Worm (Caenorhabditis elegans) whole organism, late embryonic: ENCODE measurements around the gene cpl-1.

ENCODE experiments used
- C08G9.2 ChIP-seq: sonication (generic microtip); optimal IDR thresholded peaks from 2 replicates; lab custom pipeline; 2016; ENCODE audit warnings: mild to moderate bottlenecking, missing genetic modification characterization, moderate library complexity, missing compliant biosample characterization
- T23F11.4 ChIP-seq: fragments of 200-800 bp; sonication (Bioruptor generic); optimal IDR thresholded peaks from 2 replicates; lab custom pipeline; 2018; ENCODE audit warnings: mild to moderate bottlenecking, missing genetic modification characterization, missing compliant biosample characterization
- ceh-14 ChIP-seq: sonication (generic microtip); optimal IDR thresholded peaks from 2 replicates; lab custom pipeline; 2016; ENCODE audit warnings: missing genotype, missing genetic modification characterization, missing compliant biosample characterization
- ceh-18 ChIP-seq: sonication (generic microtip); optimal IDR thresholded peaks from 2 replicates; lab custom pipeline; 2016; ENCODE audit warnings: missing genetic modification characterization, missing compliant biosample characterization
- ceh-2 ChIP-seq: sonication (generic microtip); optimal IDR thresholded peaks from 2 replicates; lab custom pipeline; 2016; ENCODE audit warnings: missing genotype, missing genetic modification characterization, missing compliant biosample characterization
- ceh-24 ChIP-seq: sonication (generic microtip); optimal IDR thresholded peaks from 2 replicates; lab custom pipeline; 2016; ENCODE audit warnings: mild to moderate bottlenecking, missing genetic modification characterization, missing compliant biosample characterization
- ceh-30 ChIP-seq: fragments of 150-350 bp; optimal IDR thresholded peaks from 2 replicates; lab custom pipeline; 2014; ENCODE audit warnings: missing biosample characterization, missing genetic modification characterization
- ceh-31 ChIP-seq: sonication (generic microtip); optimal IDR thresholded peaks from 2 replicates; lab custom pipeline; 2016; ENCODE audit warnings: missing genetic modification characterization, missing compliant biosample characterization
- ceh-45 ChIP-seq: fragments of 200-800 bp; sonication (Bioruptor generic); IDR thresholded peaks from 2 replicates; pipeline ENCODE4 v1.3.6; 2022; ENCODE audit warnings: missing genetic modification reagents, missing genetic modification characterization, missing compliant biosample characterization
- ceh-48 ChIP-seq: sonication (generic microtip); optimal IDR thresholded peaks from 2 replicates; lab custom pipeline; 2016; ENCODE audit warnings: missing genetic modification characterization, inconsistent platforms, missing compliant biosample characterization
- ceh-6 ChIP-seq: fragments of 200-800 bp; sonication (Bioruptor generic); optimal IDR thresholded peaks from 2 replicates; lab custom pipeline; 2018; ENCODE audit warnings: mild to moderate bottlenecking, missing genetic modification characterization, missing compliant biosample characterization
- ceh-9 ChIP-seq: sonication (generic microtip); optimal IDR thresholded peaks from 2 replicates; lab custom pipeline; 2016; ENCODE audit warnings: mild to moderate bottlenecking, missing genetic modification characterization, inconsistent platforms, missing compliant biosample characterization
- che-1 ChIP-seq: sonication (generic microtip); optimal IDR thresholded peaks from 2 replicates; lab custom pipeline; 2016; ENCODE audit warnings: mild to moderate bottlenecking, missing genetic modification characterization, missing compliant biosample characterization
- dmd-4 ChIP-seq: sonication (generic microtip); optimal IDR thresholded peaks from 2 replicates; lab custom pipeline; 2016; ENCODE audit warnings: borderline replicate concordance, missing genetic modification characterization, missing compliant biosample characterization
- dve-1 ChIP-seq: sonication (generic microtip); optimal IDR thresholded peaks from 2 replicates; lab custom pipeline; 2017; ENCODE audit warnings: antibody characterized with exemption, mild to moderate bottlenecking, missing genetic modification characterization, missing compliant biosample characterization
- elt-2 ChIP-seq: sonication (generic microtip); optimal IDR thresholded peaks from 2 replicates; lab custom pipeline; 2016; ENCODE audit warnings: missing genetic modification reagents, missing genetic modification characterization, missing compliant biosample characterization
- elt-4 ChIP-seq: sonication (generic microtip); optimal IDR thresholded peaks from 2 replicates; lab custom pipeline; 2016; ENCODE audit warnings: missing genetic modification characterization, missing compliant biosample characterization
- ets-4 ChIP-seq: sonication (generic microtip); optimal IDR thresholded peaks from 2 replicates; lab custom pipeline; 2016; ENCODE audit warnings: missing genetic modification characterization, missing compliant biosample characterization
- eyg-1 ChIP-seq: sonication (generic microtip); optimal IDR thresholded peaks from 2 replicates; lab custom pipeline; 2016; ENCODE audit warnings: missing genotype, missing genetic modification characterization, missing compliant biosample characterization
- fax-1 ChIP-seq: sonication (generic microtip); optimal IDR thresholded peaks from 2 replicates; lab custom pipeline; 2016; ENCODE audit warnings: missing genotype, missing genetic modification characterization, missing compliant biosample characterization
- fkh-6 ChIP-seq: sonication (generic microtip); optimal IDR thresholded peaks from 2 replicates; lab custom pipeline; 2016; ENCODE audit warnings: missing genetic modification characterization, missing compliant biosample characterization
- gmeb-2 ChIP-seq: sonication (generic microtip); optimal IDR thresholded peaks from 2 replicates; lab custom pipeline; 2016; ENCODE audit warnings: missing genetic modification characterization, inconsistent platforms, missing compliant biosample characterization
- hlh-13 ChIP-seq: fragments of 200-800 bp; sonication (Bioruptor generic); optimal IDR thresholded peaks from 2 replicates; lab custom pipeline; 2018; ENCODE audit warnings: mild to moderate bottlenecking, missing genetic modification characterization, missing compliant biosample characterization
- hlh-30 ChIP-seq: sonication (generic microtip); optimal IDR thresholded peaks from 2 replicates; lab custom pipeline; 2017; ENCODE audit warnings: antibody characterized with exemption, missing genetic modification characterization, missing compliant biosample characterization; ENCODE audit not compliant: insufficient read depth
- hlh-8 ChIP-seq: sonication (generic microtip); optimal IDR thresholded peaks from 2 replicates; lab custom pipeline; 2016; ENCODE audit warnings: missing genotype, missing genetic modification characterization, missing compliant biosample characterization
- lim-6 ChIP-seq: sonication (generic microtip); optimal IDR thresholded peaks from 2 replicates; lab custom pipeline; 2016; ENCODE audit warnings: missing genetic modification characterization, missing compliant biosample characterization
- lin-11 ChIP-seq: fragments of 200-800 bp; sonication (Bioruptor generic); optimal IDR thresholded peaks from 2 replicates; lab custom pipeline; 2018; ENCODE audit warnings: mild to moderate bottlenecking, missing genetic modification characterization, missing compliant biosample characterization
- madf-2 ChIP-seq: sonication (generic microtip); optimal IDR thresholded peaks from 2 replicates; lab custom pipeline; 2017; ENCODE audit warnings: missing genetic modification characterization, missing compliant biosample characterization
- mec-3 ChIP-seq: sonication (generic microtip); optimal IDR thresholded peaks from 2 replicates; lab custom pipeline; 2016; ENCODE audit warnings: borderline replicate concordance, missing genetic modification characterization, missing compliant biosample characterization
- nfya-1 ChIP-seq: sonication (generic microtip); optimal IDR thresholded peaks from 2 replicates; lab custom pipeline; 2017; ENCODE audit warnings: missing genetic modification characterization, mild to moderate bottlenecking, missing compliant biosample characterization, antibody characterized with exemption, moderate library complexity
- nhr-11 ChIP-seq: fragments of 150-350 bp; optimal IDR thresholded peaks from 2 replicates; lab custom pipeline; 2014; ENCODE audit warnings: missing biosample characterization, missing genetic modification characterization
- nhr-232 ChIP-seq: sonication (generic microtip); optimal IDR thresholded peaks from 2 replicates; lab custom pipeline; 2016; ENCODE audit warnings: missing genetic modification characterization, missing compliant biosample characterization
- pat-9 ChIP-seq: fragments of 200-800 bp; sonication (Bioruptor generic); optimal IDR thresholded peaks from 2 replicates; lab custom pipeline; 2018; ENCODE audit warnings: mild to moderate bottlenecking, missing genetic modification characterization, moderate library complexity, missing compliant biosample characterization
- pax-1 ChIP-seq: fragments of 150-350 bp; optimal IDR thresholded peaks from 2 replicates; lab custom pipeline; 2014; ENCODE audit warnings: missing biosample characterization, missing genetic modification characterization
- pha-4 ChIP-seq: fragments of 150-350 bp; optimal IDR thresholded peaks from 2 replicates; lab custom pipeline; 2018; ENCODE audit warnings: missing biosample characterization, missing genetic modification reagents, missing genetic modification characterization
- pqm-1 ChIP-seq: sonication (generic microtip); optimal IDR thresholded peaks from 2 replicates; lab custom pipeline; 2016; ENCODE audit warnings: missing genetic modification characterization, missing compliant biosample characterization
- rnt-1 ChIP-seq: sonication (generic microtip); optimal IDR thresholded peaks from 2 replicates; lab custom pipeline; 2016; ENCODE audit warnings: missing genetic modification characterization, missing compliant biosample characterization
- sox-2 ChIP-seq: fragments of 200-800 bp; sonication (Bioruptor generic); IDR thresholded peaks from 2 replicates; pipeline ENCODE4 v1.3.6; 2022; ENCODE audit warnings: missing genetic modification reagents, missing genetic modification characterization, missing compliant biosample characterization
- tbx-2 ChIP-seq: sonication (generic microtip); optimal IDR thresholded peaks from 2 replicates; lab custom pipeline; 2016; ENCODE audit warnings: missing genetic modification characterization, missing compliant biosample characterization
- tbx-7 ChIP-seq: sonication (generic microtip); optimal IDR thresholded peaks from 2 replicates; lab custom pipeline; 2016; ENCODE audit warnings: missing genotype, missing genetic modification characterization, missing compliant biosample characterization
- ttx-3 ChIP-seq: sonication (generic microtip); optimal IDR thresholded peaks from 2 replicates; lab custom pipeline; 2016; ENCODE audit warnings: missing genetic modification reagents, missing genetic modification characterization, missing compliant biosample characterization
- unc-3 ChIP-seq, 2 experiments: fragments of 200-800 bp in 1 of 2; sonication (Bioruptor generic) in 1 of 2; sonication (generic microtip) in 1 of 2; conservative IDR thresholded peaks in 1 of 2; optimal IDR thresholded peaks in 1 of 2; 2 replicates each; pipeline versions ENCODE4 v1.3.6 to Lab custom; 2016 to 2022; ENCODE audit warnings: missing compliant biosample characterization in 2 of 2, missing genetic modification characterization in 2 of 2, missing genetic modification reagents in 1 of 2
- unc-42 ChIP-seq: sonication (generic microtip); optimal IDR thresholded peaks from 2 replicates; lab custom pipeline; 2016; ENCODE audit warnings: missing genotype, missing genetic modification characterization, missing compliant biosample characterization
- unc-55 ChIP-seq: sonication (generic microtip); optimal IDR thresholded peaks from 2 replicates; lab custom pipeline; 2017; ENCODE audit warnings: missing biosample characterization, missing genetic modification reagents, missing genetic modification characterization
- unc-86 ChIP-seq: sonication (generic microtip); optimal IDR thresholded peaks from 2 replicates; lab custom pipeline; 2016; ENCODE audit warnings: missing genetic modification characterization, missing compliant biosample characterization
- zip-5 ChIP-seq: sonication (generic microtip); optimal IDR thresholded peaks from 2 replicates; lab custom pipeline; 2016; ENCODE audit warnings: missing genetic modification characterization, missing compliant biosample characterization

cpl-1 gene

ce11 chrV:16599835-16600234, 4.7 kb upstream of the cpl-1 start:
- TF ChIP-seq pqm-1 (no peak), ceh-31 (no peak), nfya-1 (peak; percentile 64), nhr-11 (tag; lab: Kevin White, UChicago) (no peak), ceh-9 (tag; lab: Kevin White, UChicago) (no peak)
- TF ChIP-seq, all 69 proteins: peak for 1

- TF ChIP-seq ceh-18 (tag; lab: Kevin White, UChicago) = no peak
- no peak for TF ChIP-seq unc-3 (GFP tag; conservative IDR thresholded peaks at IDR 0.05; lab: Robert Waterston, UW)
- TF ChIP-seq unc-3 (tag; optimal IDR thresholded peaks at IDR 0.05; lab: Kevin White, UChicago) = no peak
- peak; percentile 13 for TF ChIP-seq rnt-1 (tag; lab: Kevin White, UChicago)
- TF ChIP-seq elt-4 (tag; lab: Kevin White, UChicago) = no peak
- TF ChIP-seq C08G9.2 (tag; lab: Kevin White, UChicago) = no peak
- peak; percentile 28 for TF ChIP-seq hlh-8
- TF ChIP-seq lin-11 = no peak
- peak; percentile 5 for TF ChIP-seq pat-9 (tag; lab: Kevin White, UChicago)
- TF ChIP-seq ets-4 = no peak
- no peak for TF ChIP-seq mec-3 (tag; lab: Kevin White, UChicago)
- TF ChIP-seq dmd-4 (tag; lab: Kevin White, UChicago) = no peak
- TF ChIP-seq hlh-13 (GFP tag; lab: Kevin White, UChicago) = no peak
- no peak for TF ChIP-seq madf-2 (tag; lab: Kevin White, UChicago)
- no peak for TF ChIP-seq eyg-1
- no peak for TF ChIP-seq sox-2 (GFP tag; lab: Robert Waterston, UW)
- TF ChIP-seq nhr-232 = no peak
- TF ChIP-seq hlh-30 = peak; percentile 84
- TF ChIP-seq ceh-2 (tag; lab: Kevin White, UChicago) = no peak
- TF ChIP-seq gmeb-2 = no peak
- TF ChIP-seq dve-1 = no peak
- TF ChIP-seq ceh-24 (tag; lab: Kevin White, UChicago) = no peak
- no peak for TF ChIP-seq che-1 (tag; lab: Kevin White, UChicago)
- TF ChIP-seq T23F11.4 (GFP tag; lab: Kevin White, UChicago) = no peak
- no peak for TF ChIP-seq tbx-7 (tag; lab: Kevin White, UChicago)
Measured at ce11 chrV:16598437-16598836, 3.3 kb upstream of the cpl-1 start.

- TF ChIP-seq elt-2 (tag; lab: Kevin White, UChicago) (peak; percentile 50), pha-4 (no peak), lin-11 (no peak), hlh-13 (GFP tag; lab: Kevin White, UChicago) (no peak), ttx-3 (tag; lab: Kevin White, UChicago) (no peak), elt-4 (tag; lab: Kevin White, UChicago) (no peak), unc-42 (tag; lab: Kevin White, UChicago) (no peak), T23F11.4 (GFP tag; lab: Kevin White, UChicago) (no peak)
Measured at ce11 chrV:16596102-16596501, 956 bp upstream of the cpl-1 start.

ce11 chrV:16594514-16594913, 632 bp downstream of the cpl-1 start:
- no peak for TF ChIP-seq pax-1 (tag; lab: Kevin White, UChicago)
- no peak for TF ChIP-seq ceh-30 (tag; lab: Kevin White, UChicago)
- TF ChIP-seq fax-1 (tag; lab: Kevin White, UChicago) = no peak
- no peak for TF ChIP-seq zip-5
- TF ChIP-seq lim-6 (tag; lab: Kevin White, UChicago) = no peak
- no peak for TF ChIP-seq ceh-48 (tag; lab: Kevin White, UChicago)
- TF ChIP-seq tbx-2 = no peak
- TF ChIP-seq fkh-6 = no peak
- TF ChIP-seq ceh-45 (GFP tag; lab: Robert Waterston, UW) = no peak
- TF ChIP-seq hlh-8 = no peak
- TF ChIP-seq unc-55 (GFP tag; lab: Kevin White, UChicago) = no peak
- TF ChIP-seq ceh-2 (tag; lab: Kevin White, UChicago) = no peak
- no peak for TF ChIP-seq unc-86 (tag; lab: Kevin White, UChicago)
- TF ChIP-seq ceh-6 (GFP tag; lab: Kevin White, UChicago) = no peak
- no peak for TF ChIP-seq eyg-1
- no peak for TF ChIP-seq ceh-9 (tag; lab: Kevin White, UChicago)
- no peak for TF ChIP-seq ceh-14 (tag; lab: Kevin White, UChicago)
- no peak for TF ChIP-seq C08G9.2 (tag; lab: Kevin White, UChicago)
- TF ChIP-seq pha-4 = no peak
- no peak for TF ChIP-seq T23F11.4 (GFP tag; lab: Kevin White, UChicago)
